Worm (Caenorhabditis elegans) whole organism, L1 larva: Measurements from ENCODE around the gene Y71H2AM.1.

Experiments used
- alr-1 ChIP-seq: fragments of 200-800 bp; sonication (Bioruptor generic); optimal IDR thresholded peaks from 2 replicates; lab custom pipeline; 2018; ENCODE audit warnings: borderline replicate concordance, mild to moderate bottlenecking, missing genetic modification characterization, missing compliant biosample characterization
- fos-1 ChIP-seq: fragments of 150-350 bp; optimal IDR thresholded peaks from 2 replicates; lab custom pipeline; 2014; ENCODE audit warnings: missing biosample characterization, missing genetic modification characterization
- grh-1 ChIP-seq: fragments of 200-800 bp; sonication (Bioruptor generic); IDR thresholded peaks from 2 replicates; pipeline ENCODE4 v1.3.6; 2022; ENCODE audit warnings: missing genetic modification reagents, missing genetic modification characterization, missing compliant biosample characterization
- lin-39 ChIP-seq: fragments of 150-350 bp; optimal IDR thresholded peaks from 2 replicates; lab custom pipeline; 2014; ENCODE audit warnings: missing biosample characterization, missing genetic modification reagents, missing genetic modification characterization
- mab-9 ChIP-seq: fragments of 200-800 bp; sonication (Bioruptor generic); IDR thresholded peaks from 2 replicates; pipeline ENCODE4 v1.3.6; 2022; ENCODE audit warnings: missing genetic modification reagents, missing genetic modification characterization, missing compliant biosample characterization
- mdl-1 ChIP-seq, 2 experiments: fragments of 150-350 bp; optimal IDR thresholded peaks; 2 replicates each; lab custom pipeline; 2014 to 2017; ENCODE audit warnings: missing biosample characterization in 2 of 2, missing genetic modification characterization in 2 of 2, inconsistent platforms in 1 of 2
- unc-62 ChIP-seq: fragments of 150-350 bp; optimal IDR thresholded peaks from 2 replicates; lab custom pipeline; 2014; ENCODE audit warnings: missing biosample characterization, missing genetic modification reagents, missing genetic modification characterization

ce11 chrIII:2816205-2816923 is 10.5 kb upstream of the Y71H2AM.1 start:
- TF ChIP-seq mdl-1 (tag; optimal IDR thresholded peaks at IDR 0.05; lab: Kevin White, UChicago) (no peak), mab-9 (GFP tag; lab: Robert Waterston, UW) (no peak), grh-1 (GFP tag; lab: Robert Waterston, UW) (no peak), alr-1 (no peak), lin-39 (tag; lab: Kevin White, UChicago) (no peak), unc-62 (GFP tag; lab: Kevin White, UChicago) (no peak), fos-1 (tag; lab: Kevin White, UChicago) (no peak)
